Worm (Caenorhabditis elegans) whole organism, mixed stage, embryonic: ENCODE measurements around the gene clec-10.

Experiments
- M03D4.4 ChIP-seq: sonication (generic microtip); optimal IDR thresholded peaks from 2 replicates; lab custom pipeline; 2017; ENCODE audit warnings: mild to moderate bottlenecking, missing genetic modification characterization, missing compliant biosample characterization
- blmp-1 ChIP-seq: fragments of 150-350 bp; optimal IDR thresholded peaks from 2 replicates; lab custom pipeline; 2014; ENCODE audit warnings: missing biosample characterization, missing genetic modification characterization
- ceh-39 ChIP-seq: fragments of 150-350 bp; optimal IDR thresholded peaks from 2 replicates; lab custom pipeline; 2014; ENCODE audit warnings: missing biosample characterization, missing genetic modification characterization
- ceh-43 ChIP-seq: fragments of 200-800 bp; sonication (Bioruptor generic); optimal IDR thresholded peaks from 2 replicates; lab custom pipeline; 2018; ENCODE audit warnings: mild to moderate bottlenecking, missing genetic modification characterization, moderate library complexity, missing compliant biosample characterization
- ceh-83 ChIP-seq: fragments of 200-800 bp; sonication (Bioruptor generic); optimal IDR thresholded peaks from 2 replicates; lab custom pipeline; 2018; ENCODE audit warnings: mild to moderate bottlenecking, missing genetic modification characterization, missing compliant biosample characterization
- ces-1 ChIP-seq: fragments of 150-350 bp; optimal IDR thresholded peaks from 2 replicates; lab custom pipeline; 2014; ENCODE audit warnings: missing biosample characterization, missing genetic modification reagents, missing genetic modification characterization
- cnd-1 ChIP-seq: fragments of 200-800 bp; sonication (Bioruptor generic); optimal IDR thresholded peaks from 2 replicates; lab custom pipeline; 2018; ENCODE audit warnings: mild to moderate bottlenecking, missing genetic modification characterization, missing compliant biosample characterization
- drap-1 ChIP-seq: fragments of 200-800 bp; sonication (Bioruptor generic); optimal IDR thresholded peaks from 3 replicates; lab custom pipeline; 2018; ENCODE audit warnings: mild to moderate bottlenecking, missing genetic modification characterization, missing compliant biosample characterization
- elt-1 ChIP-seq: sonication (generic microtip); optimal IDR thresholded peaks from 2 replicates; lab custom pipeline; 2017; ENCODE audit warnings: missing genetic modification characterization, mild to moderate bottlenecking, missing compliant biosample characterization, antibody characterized with exemption, moderate library complexity, borderline replicate concordance; ENCODE audit not compliant: insufficient read depth
- elt-3 ChIP-seq: fragments of 150-350 bp; optimal IDR thresholded peaks from 2 replicates; lab custom pipeline; 2014; ENCODE audit warnings: missing biosample characterization, missing genetic modification characterization
- flh-1 ChIP-seq: fragments of 200-800 bp; sonication (Bioruptor generic); optimal IDR thresholded peaks from 2 replicates; lab custom pipeline; 2018; ENCODE audit warnings: mild to moderate bottlenecking, missing genetic modification characterization, moderate library complexity, missing compliant biosample characterization
- ham-2 ChIP-seq: fragments of 200-800 bp; sonication (Bioruptor generic); optimal IDR thresholded peaks from 2 replicates; lab custom pipeline; 2018; ENCODE audit warnings: mild to moderate bottlenecking, missing genetic modification characterization, missing compliant biosample characterization
- hlh-1 ChIP-seq: fragments of 150-350 bp; optimal IDR thresholded peaks from 2 replicates; lab custom pipeline; 2014; ENCODE audit warnings: missing biosample characterization, missing genetic modification reagents, missing genetic modification characterization
- lin-13 ChIP-seq: fragments of 150-350 bp; optimal IDR thresholded peaks from 2 replicates; lab custom pipeline; 2014; ENCODE audit warnings: missing biosample characterization, missing genetic modification characterization
- lin-32 ChIP-seq: fragments of 200-800 bp; sonication (Bioruptor generic); optimal IDR thresholded peaks from 2 replicates; lab custom pipeline; 2018; ENCODE audit warnings: mild to moderate bottlenecking, missing genetic modification characterization, missing compliant biosample characterization
- lsy-2 ChIP-seq: fragments of 150-350 bp; optimal IDR thresholded peaks from 2 replicates; lab custom pipeline; 2014; ENCODE audit warnings: missing biosample characterization, missing genetic modification characterization
- mab-5 ChIP-seq: fragments of 150-350 bp; optimal IDR thresholded peaks from 2 replicates; lab custom pipeline; 2014; ENCODE audit warnings: missing biosample characterization, missing genetic modification characterization
- mep-1 ChIP-seq: fragments of 150-350 bp; optimal IDR thresholded peaks from 2 replicates; lab custom pipeline; 2017; ENCODE audit warnings: missing biosample characterization, missing genetic modification reagents, missing genetic modification characterization, inconsistent platforms
- mls-2 ChIP-seq: sonication (generic microtip); optimal IDR thresholded peaks from 2 replicates; lab custom pipeline; 2016; ENCODE audit warnings: mild to moderate bottlenecking, missing genetic modification characterization, moderate library complexity, missing compliant biosample characterization
- nhr-2 ChIP-seq: fragments of 150-350 bp; optimal IDR thresholded peaks from 2 replicates; lab custom pipeline; 2014; ENCODE audit warnings: missing biosample characterization, missing genetic modification characterization
- nhr-237 ChIP-seq: fragments of 150-350 bp; optimal IDR thresholded peaks from 2 replicates; lab custom pipeline; 2014; ENCODE audit warnings: missing biosample characterization, missing genetic modification characterization
- nhr-28 ChIP-seq: fragments of 150-350 bp; optimal IDR thresholded peaks from 2 replicates; lab custom pipeline; 2014; ENCODE audit warnings: missing biosample characterization, missing genetic modification characterization
- pha-4 ChIP-seq: fragments of 150-350 bp; optimal IDR thresholded peaks from 2 replicates; lab custom pipeline; 2018; ENCODE audit warnings: missing biosample characterization, missing genetic modification reagents, missing genetic modification characterization
- sem-2 ChIP-seq: fragments of 200-800 bp; sonication (Bioruptor generic); optimal IDR thresholded peaks from 2 replicates; lab custom pipeline; 2018; ENCODE audit warnings: mild to moderate bottlenecking, missing genetic modification characterization, missing compliant biosample characterization
- sptf-1 ChIP-seq: sonication (generic microtip); optimal IDR thresholded peaks from 2 replicates; lab custom pipeline; 2017; ENCODE audit warnings: mild to moderate bottlenecking, missing genetic modification characterization, moderate library complexity, missing compliant biosample characterization
- tbx-8 ChIP-seq: fragments of 200-800 bp; sonication (Bioruptor generic); optimal IDR thresholded peaks from 2 replicates; lab custom pipeline; 2018; ENCODE audit warnings: mild to moderate bottlenecking, missing genetic modification characterization, moderate library complexity, missing compliant biosample characterization
- unc-39 ChIP-seq: fragments of 150-350 bp; optimal IDR thresholded peaks from 2 replicates; lab custom pipeline; 2014; ENCODE audit warnings: missing biosample characterization, missing genetic modification characterization
- unc-62 ChIP-seq: fragments of 150-350 bp; optimal IDR thresholded peaks from 2 replicates; lab custom pipeline; 2014; ENCODE audit warnings: missing biosample characterization, missing genetic modification reagents, missing genetic modification characterization
- zip-8 ChIP-seq: fragments of 150-350 bp; optimal IDR thresholded peaks from 2 replicates; lab custom pipeline; 2014; ENCODE audit warnings: missing biosample characterization, missing genetic modification characterization
- ztf-11 ChIP-seq: fragments of 150-350 bp; optimal IDR thresholded peaks from 2 replicates; lab custom pipeline; 2014; ENCODE audit warnings: missing biosample characterization, missing genetic modification characterization

The clec-10 gene

ce11 chrII:372235-372634 is 30.2 kb upstream of the clec-10 start:
- TF ChIP-seq ces-1 (GFP tag; lab: Kevin White, UChicago) (no peak), tbx-8 (GFP tag; lab: Kevin White, UChicago) (no peak), ceh-39 (tag; lab: Kevin White, UChicago) (no peak), nhr-2 (tag; lab: Kevin White, UChicago) (no peak), ceh-43 (no peak), unc-62 (GFP tag; lab: Kevin White, UChicago) (no peak), zip-8 (no peak), cnd-1 (tag; lab: Kevin White, UChicago) (no peak), ham-2 (GFP tag; lab: Kevin White, UChicago) (no peak), M03D4.4 (tag; lab: Kevin White, UChicago) (no peak), elt-1 (tag; lab: Kevin White, UChicago) (no peak), nhr-28 (no peak), lsy-2 (tag; lab: Kevin White, UChicago) (no peak)

ce11 chrII:374950-375349 is 27.5 kb upstream of the clec-10 start, which contains the start of gene C03H5.4:
Gene C03H5.4 (plus strand): TSS chrII:375250.
- TF ChIP-seq lin-32 (GFP tag; lab: Kevin White, UChicago) = no peak
- no peak for TF ChIP-seq pha-4 (tag; lab: Kevin White, UChicago)
- no peak for TF ChIP-seq sptf-1 (tag; lab: Kevin White, UChicago)
- no peak for TF ChIP-seq mls-2 (tag; lab: Kevin White, UChicago)
- TF ChIP-seq ztf-11 (tag; lab: Kevin White, UChicago) = no peak
- TF ChIP-seq drap-1 = no peak
- TF ChIP-seq ces-1 (GFP tag; lab: Kevin White, UChicago) = no peak
- no peak for TF ChIP-seq sem-2
- no peak for TF ChIP-seq ceh-39 (tag; lab: Kevin White, UChicago)
- TF ChIP-seq, all 35 proteins: peak for 0

- TF ChIP-seq sem-2 = no peak
- no peak for TF ChIP-seq ceh-43
- TF ChIP-seq elt-1 (tag; lab: Kevin White, UChicago) = no peak
- TF ChIP-seq tbx-8 (GFP tag; lab: Kevin White, UChicago) = no peak
- TF ChIP-seq unc-39 = no peak
- TF ChIP-seq ceh-39 (tag; lab: Kevin White, UChicago) = no peak
- TF ChIP-seq nhr-28 = no peak
- no peak for TF ChIP-seq nhr-2 (tag; lab: Kevin White, UChicago)
- no peak for TF ChIP-seq ceh-83 (GFP tag; lab: Kevin White, UChicago)
Measured at ce11 chrII:378351-378750, 24.1 kb upstream of the clec-10 start, which contains the start of gene C03H5.9. Gene C03H5.9 (plus strand): TSS chrII:378651.

ce11 chrII:379935-380334 is 22.5 kb upstream of the clec-10 start, which contains the start of gene C03H5.7:
Gene C03H5.7 (plus strand): TSS chrII:380235.
- TF ChIP-seq ztf-11 (tag; lab: Kevin White, UChicago) (no peak), ceh-83 (GFP tag; lab: Kevin White, UChicago) (no peak), blmp-1 (tag; lab: Kevin White, UChicago) (no peak)
- TF ChIP-seq, all 35 proteins: peak for 0

ce11 chrII:385258-385657 is 17.2 kb upstream of the clec-10 start, which contains the start of gene C03H5.5:
Gene C03H5.5 (minus strand): TSS chrII:385358.
- TF ChIP-seq sptf-1 (tag; lab: Kevin White, UChicago) (no peak), nhr-28 (no peak), lin-32 (GFP tag; lab: Kevin White, UChicago) (no peak), elt-3 (no peak), mab-5 (tag; lab: Kevin White, UChicago) (no peak), blmp-1 (tag; lab: Kevin White, UChicago) (no peak), flh-1 (GFP tag; lab: Kevin White, UChicago) (no peak), hlh-1 (tag; lab: Kevin White, UChicago) (no peak), ces-1 (GFP tag; lab: Kevin White, UChicago) (no peak), ceh-39 (tag; lab: Kevin White, UChicago) (no peak)

ce11 chrII:385957-386356 is 16.5 kb upstream of the clec-10 start, which contains the start of gene C03H5.3:
Gene C03H5.3 (plus strand): TSS chrII:386088.
- peak; percentile 22 for TF ChIP-seq pha-4 (tag; lab: Kevin White, UChicago)
- TF ChIP-seq lsy-2 (tag; lab: Kevin White, UChicago) = peak; percentile 10
- peak; percentile 24 for TF ChIP-seq lin-13 (tag; lab: Kevin White, UChicago)
- no peak for TF ChIP-seq mls-2 (tag; lab: Kevin White, UChicago)
- peak; percentile 35 for TF ChIP-seq nhr-237
- peak; percentile 77 for TF ChIP-seq mep-1 (tag; lab: Kevin White, UChicago)
- TF ChIP-seq lin-32 (GFP tag; lab: Kevin White, UChicago) = no peak
- peak; percentile 48 for TF ChIP-seq ces-1 (GFP tag; lab: Kevin White, UChicago)
